Worm (Caenorhabditis elegans) whole organism, mixed stage, embryonic: ENCODE data around the gene pho-14.
"Not testable (repeated sequence)": the region's sequence is repeated elsewhere in the genome, so short reads cannot be mapped to it uniquely, and the experiment has no call there.

Experiments used
- M03D4.4 ChIP-seq: sonication (generic microtip); optimal IDR thresholded peaks from 2 replicates; lab custom pipeline; 2017; ENCODE audit warnings: mild to moderate bottlenecking, missing genetic modification characterization, missing compliant biosample characterization
- blmp-1 ChIP-seq: fragments of 150-350 bp; optimal IDR thresholded peaks from 2 replicates; lab custom pipeline; 2014; ENCODE audit warnings: missing biosample characterization, missing genetic modification characterization
- ceh-39 ChIP-seq: fragments of 150-350 bp; optimal IDR thresholded peaks from 2 replicates; lab custom pipeline; 2014; ENCODE audit warnings: missing biosample characterization, missing genetic modification characterization
- cnd-1 ChIP-seq: fragments of 200-800 bp; sonication (Bioruptor generic); optimal IDR thresholded peaks from 2 replicates; lab custom pipeline; 2018; ENCODE audit warnings: mild to moderate bottlenecking, missing genetic modification characterization, missing compliant biosample characterization
- elt-1 ChIP-seq: sonication (generic microtip); optimal IDR thresholded peaks from 2 replicates; lab custom pipeline; 2017; ENCODE audit warnings: missing genetic modification characterization, mild to moderate bottlenecking, missing compliant biosample characterization, antibody characterized with exemption, moderate library complexity, borderline replicate concordance; ENCODE audit not compliant: insufficient read depth
- elt-3 ChIP-seq: fragments of 150-350 bp; optimal IDR thresholded peaks from 2 replicates; lab custom pipeline; 2014; ENCODE audit warnings: missing biosample characterization, missing genetic modification characterization
- flh-1 ChIP-seq: fragments of 200-800 bp; sonication (Bioruptor generic); optimal IDR thresholded peaks from 2 replicates; lab custom pipeline; 2018; ENCODE audit warnings: mild to moderate bottlenecking, missing genetic modification characterization, moderate library complexity, missing compliant biosample characterization
- ham-2 ChIP-seq: fragments of 200-800 bp; sonication (Bioruptor generic); optimal IDR thresholded peaks from 2 replicates; lab custom pipeline; 2018; ENCODE audit warnings: mild to moderate bottlenecking, missing genetic modification characterization, missing compliant biosample characterization
- hlh-1 ChIP-seq: fragments of 150-350 bp; optimal IDR thresholded peaks from 2 replicates; lab custom pipeline; 2014; ENCODE audit warnings: missing biosample characterization, missing genetic modification reagents, missing genetic modification characterization
- lin-13 ChIP-seq: fragments of 150-350 bp; optimal IDR thresholded peaks from 2 replicates; lab custom pipeline; 2014; ENCODE audit warnings: missing biosample characterization, missing genetic modification characterization
- lin-32 ChIP-seq: fragments of 200-800 bp; sonication (Bioruptor generic); optimal IDR thresholded peaks from 2 replicates; lab custom pipeline; 2018; ENCODE audit warnings: mild to moderate bottlenecking, missing genetic modification characterization, missing compliant biosample characterization
- mab-5 ChIP-seq: fragments of 150-350 bp; optimal IDR thresholded peaks from 2 replicates; lab custom pipeline; 2014; ENCODE audit warnings: missing biosample characterization, missing genetic modification characterization
- mep-1 ChIP-seq: fragments of 150-350 bp; optimal IDR thresholded peaks from 2 replicates; lab custom pipeline; 2017; ENCODE audit warnings: missing biosample characterization, missing genetic modification reagents, missing genetic modification characterization, inconsistent platforms
- mls-2 ChIP-seq: sonication (generic microtip); optimal IDR thresholded peaks from 2 replicates; lab custom pipeline; 2016; ENCODE audit warnings: mild to moderate bottlenecking, missing genetic modification characterization, moderate library complexity, missing compliant biosample characterization
- nhr-2 ChIP-seq: fragments of 150-350 bp; optimal IDR thresholded peaks from 2 replicates; lab custom pipeline; 2014; ENCODE audit warnings: missing biosample characterization, missing genetic modification characterization
- nhr-237 ChIP-seq: fragments of 150-350 bp; optimal IDR thresholded peaks from 2 replicates; lab custom pipeline; 2014; ENCODE audit warnings: missing biosample characterization, missing genetic modification characterization
- nhr-28 ChIP-seq: fragments of 150-350 bp; optimal IDR thresholded peaks from 2 replicates; lab custom pipeline; 2014; ENCODE audit warnings: missing biosample characterization, missing genetic modification characterization
- nhr-76 ChIP-seq: sonication (generic microtip); optimal IDR thresholded peaks from 2 replicates; lab custom pipeline; 2017; ENCODE audit warnings: missing biosample characterization, missing genetic modification characterization
- sem-2 ChIP-seq: fragments of 200-800 bp; sonication (Bioruptor generic); optimal IDR thresholded peaks from 2 replicates; lab custom pipeline; 2018; ENCODE audit warnings: mild to moderate bottlenecking, missing genetic modification characterization, missing compliant biosample characterization
- snpc-4 ChIP-seq: fragments of 150-350 bp; optimal IDR thresholded peaks from 2 replicates; lab custom pipeline; 2014; ENCODE audit warnings: missing biosample characterization, missing genetic modification characterization
- tbx-8 ChIP-seq: fragments of 200-800 bp; sonication (Bioruptor generic); optimal IDR thresholded peaks from 2 replicates; lab custom pipeline; 2018; ENCODE audit warnings: mild to moderate bottlenecking, missing genetic modification characterization, moderate library complexity, missing compliant biosample characterization
- unc-120 ChIP-seq: sonication (generic microtip); optimal IDR thresholded peaks from 2 replicates; lab custom pipeline; 2017; ENCODE audit warnings: missing genetic modification characterization, missing compliant biosample characterization; ENCODE audit not compliant: poor library complexity, severe bottlenecking
- ztf-11 ChIP-seq: fragments of 150-350 bp; optimal IDR thresholded peaks from 2 replicates; lab custom pipeline; 2014; ENCODE audit warnings: missing biosample characterization, missing genetic modification characterization

pho-14 gene

DNA sequence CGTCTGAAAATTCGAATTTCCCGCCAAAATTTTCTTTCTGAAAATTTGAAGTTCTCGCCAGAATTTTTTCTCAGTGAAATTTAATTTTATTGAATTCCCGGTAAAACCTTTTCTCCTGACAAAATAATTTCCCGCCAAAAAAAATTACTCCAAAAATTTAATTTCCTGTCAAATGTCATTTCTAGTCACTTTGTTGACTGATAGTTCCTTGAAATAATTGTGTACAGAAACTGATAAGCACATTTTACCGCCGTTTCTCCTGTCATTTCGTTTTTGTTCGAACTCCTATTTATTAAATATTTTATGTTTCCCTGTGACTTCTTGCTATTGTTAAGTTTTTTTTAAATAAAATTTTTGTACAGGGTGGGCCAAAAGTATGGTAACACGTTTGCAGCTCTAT is 36.7 kb downstream of the pho-14 start:
- TF ChIP-seq sem-2 (GFP tag; lab: Kevin White, UChicago) (no peak), mab-5 (tag; lab: Kevin White, UChicago) (no peak), nhr-2 (no peak), tbx-8 (GFP tag; lab: Kevin White, UChicago) (no peak), cnd-1 (tag; lab: Kevin White, UChicago) (no peak), M03D4.4 (tag; lab: Kevin White, UChicago) (no peak), elt-1 (tag; lab: Kevin White, UChicago) (no peak), nhr-76 (tag; lab: Kevin White, UChicago) (no peak), mls-2 (tag; lab: Kevin White, UChicago) (no peak), lin-32 (GFP tag; lab: Kevin White, UChicago) (no peak), hlh-1 (tag; lab: Kevin White, UChicago) (no peak), blmp-1 (tag; lab: Kevin White, UChicago) (no peak), unc-120 (no peak), elt-3 (tag; lab: Kevin White, UChicago) (no peak), snpc-4 (tag; lab: Kevin White, UChicago) (no peak), nhr-28 (no peak), flh-1 (GFP tag; lab: Kevin White, UChicago) (no peak)

DNA sequence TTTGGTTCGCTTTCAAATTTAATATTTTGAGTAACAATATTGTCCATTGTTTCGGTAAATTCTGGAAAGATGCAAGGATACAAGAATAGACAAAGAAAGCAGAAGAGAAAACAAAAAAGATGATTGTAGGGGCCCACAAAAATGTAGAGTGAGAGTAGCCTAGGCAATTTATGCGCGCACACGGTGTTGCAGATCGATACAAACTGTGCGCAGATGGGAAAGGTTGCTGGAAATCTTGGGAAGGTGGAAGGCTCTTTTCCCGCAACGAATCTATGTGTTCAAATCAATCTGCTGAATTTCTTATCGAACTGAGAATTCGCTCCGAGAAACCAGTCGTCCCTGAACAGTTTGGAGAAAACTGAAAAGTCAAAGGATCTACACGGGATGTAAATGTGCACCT is 39.9 kb downstream of the pho-14 start, which contains the start of gene btb-10:
Gene btb-10 (minus strand): TSS at position 101 of the 400 bp plus-strand sequence.
- not testable (repeated sequence) for TF ChIP-seq ham-2 (GFP tag; lab: Kevin White, UChicago); mls-2 (tag; lab: Kevin White, UChicago); M03D4.4 (tag; lab: Kevin White, UChicago)

DNA sequence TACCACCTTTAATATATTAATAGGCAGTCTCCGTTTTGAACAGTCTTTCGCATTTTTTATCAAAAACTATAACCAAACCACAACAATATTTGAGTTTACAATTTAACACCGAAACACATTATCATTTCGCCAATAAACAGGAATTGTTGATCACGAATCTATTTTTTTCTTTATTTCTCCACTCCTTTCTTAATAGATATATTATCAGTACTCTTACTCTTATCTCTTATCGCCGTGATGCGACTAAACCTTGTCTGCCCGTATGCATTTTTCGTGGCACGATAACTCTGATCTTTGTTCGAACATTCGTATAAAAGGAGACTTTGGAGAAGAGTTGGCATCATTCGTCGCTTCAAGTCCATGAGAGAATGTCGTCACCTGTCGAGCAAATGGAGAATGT is 43.8 kb downstream of the pho-14 start:
- TF ChIP-seq nhr-76 (tag; lab: Kevin White, UChicago), result no peak

DNA sequence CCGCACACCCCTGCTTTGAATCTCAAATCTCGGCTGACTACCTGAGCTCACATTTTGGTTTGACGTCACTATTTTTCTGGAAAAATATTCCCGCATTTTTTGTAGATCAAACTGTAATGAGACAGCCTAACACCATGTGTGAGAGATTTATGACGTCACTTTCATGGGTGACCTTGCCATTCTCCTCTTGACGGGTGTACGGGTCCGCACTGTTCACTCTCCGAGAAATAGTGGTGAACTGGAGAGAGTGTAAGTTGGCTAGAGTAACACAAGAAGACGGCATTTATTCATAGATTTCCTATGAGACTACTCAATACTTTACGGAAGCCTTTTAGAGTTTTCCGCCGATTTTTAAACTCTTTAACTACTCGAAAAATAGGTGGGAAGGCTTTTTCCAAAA is 45.9 kb downstream of the pho-14 start, which contains the start of gene K02E7.7:
Gene K02E7.7 (plus strand): TSS at position 301 of the 400 bp plus-strand sequence.
- TF ChIP-seq lin-32 (GFP tag; lab: Kevin White, UChicago); lin-13 (tag; lab: Kevin White, UChicago); mab-5 (tag; lab: Kevin White, UChicago): not testable (repeated sequence)

ce11 chrII:1049849-1050248 is 50.8 kb downstream of the pho-14 start, which contains the start of gene fbxb-40:
Gene fbxb-40 (minus strand): TSS chrII:1049949.
- TF ChIP-seq mep-1 (tag; lab: Kevin White, UChicago), result no peak
- TF ChIP-seq snpc-4 (tag; lab: Kevin White, UChicago), result no peak
- TF ChIP-seq sem-2 (GFP tag; lab: Kevin White, UChicago), result no peak
- TF ChIP-seq nhr-76 (tag; lab: Kevin White, UChicago), result no peak
- no peak for TF ChIP-seq nhr-237
- TF ChIP-seq ztf-11 (tag; lab: Kevin White, UChicago), result no peak
- no peak for TF ChIP-seq ceh-39
